Worm (Caenorhabditis elegans) whole organism, L4 larva: ENCODE results near the gene Y2H9A.4.

Experiments used
- F10B5.3 ChIP-seq: sonication (generic microtip); optimal IDR thresholded peaks from 2 replicates; lab custom pipeline; 2016; ENCODE audit warnings: mild to moderate bottlenecking, missing genetic modification characterization, missing compliant biosample characterization
- F37D6.2 ChIP-seq: sonication (generic microtip); optimal IDR thresholded peaks from 2 replicates; lab custom pipeline; 2016; ENCODE audit warnings: mild to moderate bottlenecking, missing genetic modification characterization, missing compliant biosample characterization
- R02D3.7 ChIP-seq: fragments of 150-350 bp; sonication (generic microtip); optimal IDR thresholded peaks from 3 replicates; lab custom pipeline; 2014; ENCODE audit warnings: missing biosample characterization, missing genetic modification characterization
- T20F7.1 ChIP-seq: fragments of 200-800 bp; sonication (Bioruptor generic); optimal IDR thresholded peaks from 2 replicates; lab custom pipeline; 2018; ENCODE audit warnings: mild to moderate bottlenecking, missing genetic modification characterization, missing compliant biosample characterization
- Y48G9A.11 ChIP-seq: fragments of 200-800 bp; sonication (Bioruptor generic); IDR thresholded peaks from 2 replicates; pipeline ENCODE4 v1.3.6; 2022; ENCODE audit warnings: missing genetic modification reagents, missing genetic modification characterization, missing compliant biosample characterization
- Y75B8A.6 ChIP-seq: fragments of 200-800 bp; sonication (Bioruptor generic); IDR thresholded peaks from 2 replicates; pipeline ENCODE4 v1.3.6; 2022; ENCODE audit warnings: missing genetic modification reagents, missing genetic modification characterization, missing compliant biosample characterization
- ZK546.5 ChIP-seq, 2 experiments: sonication (generic microtip); optimal IDR thresholded peaks; 2 replicates each; lab custom pipeline; 2017; ENCODE audit warnings: missing biosample characterization in 2 of 2, missing genetic modification characterization in 2 of 2
- aha-1 ChIP-seq: fragments of 150-350 bp; peaks from one replicate; lab custom pipeline; 2014; ENCODE audit warnings: missing biosample characterization, missing genetic modification characterization
- ama-1 ChIP-seq: fragments of 150-350 bp; optimal IDR thresholded peaks from 2 replicates; lab custom pipeline; 2014; ENCODE audit warnings: inconsistent platforms, mixed read lengths
- arid-1 ChIP-seq: fragments of 200-800 bp; sonication (Bioruptor generic); conservative IDR thresholded peaks from 2 replicates; pipeline ENCODE4 v1.3.6; 2022; ENCODE audit warnings: missing genetic modification reagents, missing genetic modification characterization, missing compliant biosample characterization
- ceh-32 ChIP-seq: sonication (generic microtip); optimal IDR thresholded peaks from 2 replicates; lab custom pipeline; 2016; ENCODE audit warnings: mild to moderate bottlenecking, missing genetic modification characterization, missing compliant biosample characterization; ENCODE audit not compliant: poor library complexity
- daf-19 ChIP-seq: fragments of 200-800 bp; sonication (Bioruptor generic); conservative IDR thresholded peaks from 2 replicates; pipeline ENCODE4 v1.3.6; 2022; ENCODE audit warnings: missing genetic modification characterization, missing compliant biosample characterization
- dpl-1 ChIP-seq: fragments of 150-350 bp; optimal IDR thresholded peaks from 2 replicates; lab custom pipeline; 2014; ENCODE audit warnings: missing biosample characterization, missing genetic modification reagents, missing genetic modification characterization
- dve-1 ChIP-seq: sonication (generic microtip); optimal IDR thresholded peaks from 2 replicates; lab custom pipeline; 2017; ENCODE audit warnings: antibody characterized with exemption, mild to moderate bottlenecking, missing genetic modification characterization, missing compliant biosample characterization; ENCODE audit not compliant: insufficient read depth
- fos-1 ChIP-seq: fragments of 150-350 bp; optimal IDR thresholded peaks from 2 replicates; lab custom pipeline; 2014; ENCODE audit warnings: missing biosample characterization, missing genetic modification characterization
- hif-1 ChIP-seq, 2 experiments: sonication (generic microtip); optimal IDR thresholded peaks; 2 replicates each; lab custom pipeline; 2016 to 2017; ENCODE audit warnings: missing compliant biosample characterization in 2 of 2, missing genetic modification characterization in 2 of 2, missing genetic modification reagents in 2 of 2, missing genotype in 2 of 2, mild to moderate bottlenecking in 1 of 2
- hlh-30 ChIP-seq: sonication (generic microtip); optimal IDR thresholded peaks from 2 replicates; lab custom pipeline; 2017; ENCODE audit warnings: antibody characterized with exemption, mild to moderate bottlenecking, missing genetic modification characterization, missing compliant biosample characterization; ENCODE audit not compliant: insufficient read depth
- hmg-1.1 ChIP-seq: fragments of 200-800 bp; sonication (Bioruptor generic); IDR thresholded peaks from 2 replicates; pipeline ENCODE4 v1.3.6; 2022; ENCODE audit warnings: missing genetic modification reagents, missing genetic modification characterization, missing compliant biosample characterization
- jun-1 ChIP-seq: fragments of 150-350 bp; optimal IDR thresholded peaks from 2 replicates; lab custom pipeline; 2014; ENCODE audit warnings: missing biosample characterization, missing genetic modification reagents, missing genetic modification characterization
- lim-7 ChIP-seq: fragments of 200-800 bp; sonication (Bioruptor generic); IDR thresholded peaks from 2 replicates; pipeline ENCODE4 v1.3.6; 2022; ENCODE audit warnings: missing genetic modification characterization, missing compliant biosample characterization
- lin-15B ChIP-seq: fragments of 150-350 bp; sonication (generic microtip); optimal IDR thresholded peaks from 3 replicates; lab custom pipeline; 2014; ENCODE audit warnings: missing biosample characterization, missing genetic modification characterization
- lin-38 ChIP-seq: fragments of 200-800 bp; sonication (Bioruptor generic); IDR thresholded peaks from 2 replicates; pipeline ENCODE4 v1.3.6; 2022; ENCODE audit warnings: missing genetic modification reagents, missing genetic modification characterization, missing compliant biosample characterization
- lin-39 ChIP-seq: fragments of 150-350 bp; optimal IDR thresholded peaks from 2 replicates; lab custom pipeline; 2014; ENCODE audit warnings: missing biosample characterization, missing genetic modification reagents, missing genetic modification characterization
- lir-3 ChIP-seq: sonication (generic microtip); optimal IDR thresholded peaks from 2 replicates; lab custom pipeline; 2016; ENCODE audit warnings: mild to moderate bottlenecking, missing genetic modification characterization, missing compliant biosample characterization
- madf-5 ChIP-seq, 2 experiments: fragments of 200-800 bp; sonication (Bioruptor generic); IDR thresholded peaks; 2 replicates each; pipeline ENCODE4 v1.3.6; 2022; ENCODE audit warnings: missing compliant biosample characterization in 2 of 2, missing genetic modification characterization in 2 of 2
- mdl-1 ChIP-seq, 2 experiments: fragments of 150-350 bp in 1 of 2; sonication (generic microtip) in 1 of 2; optimal IDR thresholded peaks; 2 replicates each; lab custom pipeline; 2014 to 2017; ENCODE audit warnings: missing biosample characterization in 2 of 2, missing genetic modification characterization in 2 of 2
- mdt-29 ChIP-seq: fragments of 200-800 bp; sonication (Bioruptor generic); IDR thresholded peaks from 2 replicates; pipeline ENCODE4 v1.3.6; 2022; ENCODE audit warnings: missing genetic modification reagents, missing genetic modification characterization, missing compliant biosample characterization
- mes-2 ChIP-seq: sonication (generic microtip); optimal IDR thresholded peaks from 2 replicates; lab custom pipeline; 2016; ENCODE audit warnings: missing genotype, mild to moderate bottlenecking, missing genetic modification characterization, missing compliant biosample characterization; ENCODE audit not compliant: poor library complexity, severe bottlenecking
- mxl-2 ChIP-seq: fragments of 200-800 bp; sonication (Bioruptor generic); conservative IDR thresholded peaks from 2 replicates; pipeline ENCODE4 v1.3.6; 2022; ENCODE audit warnings: missing genetic modification reagents, missing genetic modification characterization, missing compliant biosample characterization
- nhr-11 ChIP-seq: fragments of 150-350 bp; optimal IDR thresholded peaks from 2 replicates; lab custom pipeline; 2014; ENCODE audit warnings: missing biosample characterization, missing genetic modification characterization
- nhr-25 ChIP-seq: sonication (generic microtip); optimal IDR thresholded peaks from 2 replicates; lab custom pipeline; 2017; ENCODE audit warnings: missing genetic modification characterization, mild to moderate bottlenecking, missing compliant biosample characterization, antibody characterized with exemption, moderate library complexity, borderline replicate concordance; ENCODE audit not compliant: insufficient read depth
- nhr-42 ChIP-seq: fragments of 200-800 bp; sonication (Bioruptor generic); IDR thresholded peaks from 2 replicates; pipeline ENCODE4 v1.3.6; 2022; ENCODE audit warnings: missing genetic modification characterization, missing compliant biosample characterization
- nhr-6 ChIP-seq: fragments of 150-350 bp; optimal IDR thresholded peaks from 2 replicates; lab custom pipeline; 2014; ENCODE audit warnings: missing biosample characterization, missing genetic modification characterization
- nhr-76 ChIP-seq: fragments of 150-350 bp; optimal IDR thresholded peaks from 2 replicates; lab custom pipeline; 2014; ENCODE audit warnings: missing biosample characterization, missing genetic modification characterization
- rbr-2 ChIP-seq: sonication (generic microtip); optimal IDR thresholded peaks from 2 replicates; lab custom pipeline; 2016; ENCODE audit warnings: missing genotype, missing genetic modification characterization, missing compliant biosample characterization
- skn-1 ChIP-seq: fragments of 150-350 bp; optimal IDR thresholded peaks from 2 replicates; lab custom pipeline; 2014; ENCODE audit warnings: missing biosample characterization, missing genetic modification characterization
- snpc-1.2 ChIP-seq: fragments of 200-800 bp; sonication (Bioruptor generic); IDR thresholded peaks from 2 replicates; pipeline ENCODE4 v1.3.6; 2022; ENCODE audit warnings: missing genetic modification reagents, missing genetic modification characterization, missing compliant biosample characterization
- snpc-4 ChIP-seq: fragments of 150-350 bp; optimal IDR thresholded peaks from 2 replicates; lab custom pipeline; 2014; ENCODE audit warnings: missing biosample characterization, missing genetic modification characterization
- tra-1 ChIP-seq: fragments of 200-800 bp; sonication (Bioruptor generic); IDR thresholded peaks from 2 replicates; pipeline ENCODE4 v1.3.6; 2022; ENCODE audit warnings: missing genetic modification reagents, missing genetic modification characterization, missing compliant biosample characterization
- unc-130 ChIP-seq: sonication (generic microtip); optimal IDR thresholded peaks from 2 replicates; lab custom pipeline; 2016; ENCODE audit warnings: missing genetic modification reagents, missing genetic modification characterization, missing compliant biosample characterization
- unc-39 ChIP-seq: sonication (generic microtip); optimal IDR thresholded peaks from 2 replicates; lab custom pipeline; 2017; ENCODE audit warnings: missing biosample characterization, missing genetic modification characterization
- vab-7 ChIP-seq: fragments of 200-800 bp; sonication (Bioruptor generic); IDR thresholded peaks from 2 replicates; pipeline ENCODE4 v1.3.6; 2022; ENCODE audit warnings: missing genetic modification reagents, missing genetic modification characterization, missing compliant biosample characterization
- zag-1 ChIP-seq: fragments of 150-350 bp; optimal IDR thresholded peaks from 2 replicates; lab custom pipeline; 2014; ENCODE audit warnings: missing biosample characterization, missing genetic modification characterization
- zfp-2 ChIP-seq: sonication (generic microtip); optimal IDR thresholded peaks from 2 replicates; lab custom pipeline; 2016; ENCODE audit warnings: mild to moderate bottlenecking, missing genetic modification characterization, missing compliant biosample characterization
- zfp-3 ChIP-seq: fragments of 200-800 bp; sonication (Bioruptor generic); conservative IDR thresholded peaks from 2 replicates; pipeline ENCODE4 v1.3.6; 2022; ENCODE audit warnings: missing genetic modification reagents, missing genetic modification characterization, missing compliant biosample characterization
- ztf-11 ChIP-seq: fragments of 150-350 bp; optimal IDR thresholded peaks from 2 replicates; lab custom pipeline; 2014; ENCODE audit warnings: missing biosample characterization, missing genetic modification characterization
- ztf-7 ChIP-seq: fragments of 150-350 bp; optimal IDR thresholded peaks from 2 replicates; lab custom pipeline; 2014; ENCODE audit warnings: missing biosample characterization, missing genetic modification characterization

Y2H9A.4 gene

DNA sequence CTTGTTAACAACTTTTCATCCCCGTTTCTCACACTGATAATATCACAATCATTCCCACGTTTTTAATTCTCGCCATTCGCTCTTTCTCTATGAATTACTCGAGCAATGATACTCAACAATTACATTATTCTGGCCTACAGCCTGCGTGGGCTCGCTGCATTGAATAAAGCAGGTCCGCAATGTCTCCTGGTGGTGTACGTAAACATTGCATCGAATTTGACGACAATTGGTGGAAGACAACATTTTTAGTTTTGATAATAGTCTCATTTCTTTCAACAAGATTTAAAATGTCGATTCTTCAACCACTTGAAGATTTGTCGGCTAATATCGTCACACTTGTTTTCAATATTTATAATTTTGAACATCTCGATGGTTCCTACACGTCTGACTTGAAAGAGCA lies 13.6 kb downstream of the Y2H9A.4 start, which contains the start of gene bath-39:
Gene bath-39, plus strand, starts transcription at position 137 of the 400 bp plus-strand sequence.
- TF ChIP-seq ceh-32 (tag; lab: Kevin White, UChicago) (no peak), nhr-6 (peak; percentile 19), Y75B8A.6 (GFP tag; lab: Robert Waterston, UW) (no peak), F37D6.2 (tag; lab: Kevin White, UChicago) (no peak), aha-1 (tag; lab: Kevin White, UChicago) (no peak), mes-2 (tag; lab: Kevin White, UChicago) (peak; percentile 53), ztf-11 (no peak), arid-1 (GFP tag; lab: Robert Waterston, UW) (no peak), vab-7 (GFP tag; lab: Robert Waterston, UW) (no peak), hmg-1.1 (no peak), unc-39 (tag; lab: Kevin White, UChicago) (no peak), zag-1 (tag; lab: Kevin White, UChicago) (no peak), nhr-76 (no peak), hif-1 (tag; optimal IDR thresholded peaks at IDR 0.05; lab: Kevin White, UChicago) (no peak), R02D3.7 (no peak), skn-1 (tag; lab: Kevin White, UChicago) (no peak), lin-38 (GFP tag; lab: Robert Waterston, UW) (no peak), lir-3 (no peak), madf-5 (GFP tag; IDR thresholded peaks at IDR 0.05; lab: Robert Waterston, UW) (no peak), zfp-3 (GFP tag; lab: Robert Waterston, UW) (no peak), mxl-2 (GFP tag; lab: Robert Waterston, UW) (no peak), nhr-25 (tag; lab: Kevin White, UChicago) (no peak), rbr-2 (tag; lab: Kevin White, UChicago) (peak; percentile 3), lin-15B (tag; lab: Kevin White, UChicago) (no peak), unc-130 (GFP tag; lab: Kevin White, UChicago) (no peak), jun-1 (tag; lab: Kevin White, UChicago) (no peak), dpl-1 (peak; percentile 11), nhr-42 (GFP tag; lab: Robert Waterston, UW) (no peak), F10B5.3 (tag; lab: Kevin White, UChicago) (no peak), Y48G9A.11 (GFP tag; lab: Robert Waterston, UW) (no peak), tra-1 (GFP tag; lab: Robert Waterston, UW) (no peak), mdt-29 (GFP tag; lab: Robert Waterston, UW) (no peak), snpc-4 (tag; lab: Kevin White, UChicago) (no peak), lim-7 (GFP tag; lab: Robert Waterston, UW) (no peak), fos-1 (tag; lab: Kevin White, UChicago) (no peak), snpc-1.2 (GFP tag; lab: Robert Waterston, UW) (no peak), hlh-30 (peak; percentile 8), mdl-1 (tag; optimal IDR thresholded peaks at IDR 0.05; lab: Kevin White, UChicago) (no peak), nhr-11 (tag; lab: Kevin White, UChicago) (no peak), zfp-2 (no peak), dve-1 (tag; lab: Kevin White, UChicago) (peak; percentile 8), T20F7.1 (peak; percentile 0), ztf-7 (tag; lab: Kevin White, UChicago) (no peak), ZK546.5 (tag; optimal IDR thresholded peaks at IDR 0.05; lab: Kevin White, UChicago) (no peak), lin-39 (no peak), ama-1 (lab: Kevin White, UChicago) (no peak), daf-19 (no peak)
